Fruit fly (Drosophila melanogaster) whole organism, embryonic: ENCODE results near the gene Aef1.

Experiments used
- Abd-B ChIP-seq: fragments of 200-800 bp; sonication (Bioruptor generic); optimal IDR thresholded peaks from 2 replicates; lab custom pipeline; 2018; ENCODE audit warnings: missing biosample characterization, mild to moderate bottlenecking, missing genetic modification characterization, moderate library complexity
- CG11504 ChIP-seq: fragments of 200-800 bp; sonication (Bioruptor generic); optimal IDR thresholded peaks from 3 replicates; lab custom pipeline; 2019; ENCODE audit warnings: missing biosample characterization, mild to moderate bottlenecking, missing genetic modification characterization, moderate library complexity
- CG13424 ChIP-seq: fragments of 200-800 bp; sonication (Bioruptor generic); optimal IDR thresholded peaks from 2 replicates; lab custom pipeline; 2019; ENCODE audit warnings: missing biosample characterization, mild to moderate bottlenecking, missing genetic modification characterization, moderate library complexity
- CG13894 ChIP-seq: fragments of 200-800 bp; sonication (Bioruptor generic); optimal IDR thresholded peaks from 3 replicates; lab custom pipeline; 2018; ENCODE audit warnings: missing biosample characterization, mild to moderate bottlenecking, missing genetic modification characterization, moderate library complexity
- CG14441 ChIP-seq: fragments of 200-800 bp; sonication (Bioruptor generic); IDR thresholded peaks from 2 replicates; pipeline ENCODE4 v1.3.6; 2022; ENCODE audit warnings: missing biosample characterization, missing genetic modification characterization
- CG16863 ChIP-seq: fragments of 200-800 bp; sonication (Bioruptor generic); optimal IDR thresholded peaks from 3 replicates; lab custom pipeline; 2016; ENCODE audit warnings: missing biosample characterization, missing genetic modification characterization
- CG17359 ChIP-seq: fragments of 200-800 bp; sonication (Bioruptor generic); optimal IDR thresholded peaks from 3 replicates; lab custom pipeline; 2018; ENCODE audit warnings: missing biosample characterization, mild to moderate bottlenecking, missing genetic modification characterization, moderate library complexity
- CG18599 ChIP-seq: fragments of 200-800 bp; sonication (Bioruptor generic); optimal IDR thresholded peaks from 3 replicates; lab custom pipeline; 2017; ENCODE audit warnings: missing biosample characterization, missing genetic modification characterization, mild to moderate bottlenecking, moderate library complexity, missing genetic modification reagents
- CG2678 ChIP-seq: fragments of 200-800 bp; sonication (Bioruptor generic); optimal IDR thresholded peaks from 3 replicates; lab custom pipeline; 2019; ENCODE audit warnings: missing biosample characterization, mild to moderate bottlenecking, missing genetic modification characterization, moderate library complexity
- CG2712 ChIP-seq: fragments of 200-800 bp; optimal IDR thresholded peaks from 3 replicates; lab custom pipeline; 2019; ENCODE audit warnings: missing biosample characterization, mild to moderate bottlenecking, missing genetic modification characterization, moderate library complexity
- CG34224 ChIP-seq: fragments of 200-800 bp; sonication (Bioruptor generic); IDR thresholded peaks from 3 replicates; pipeline ENCODE4 v1.3.6; 2022; ENCODE audit warnings: missing biosample characterization, missing genetic modification characterization; ENCODE audit not compliant: partially characterized antibody
- CG4617 ChIP-seq: fragments of 200-800 bp; sonication (Bioruptor generic); optimal IDR thresholded peaks from 3 replicates; lab custom pipeline; 2016; ENCODE audit warnings: missing biosample characterization, missing genetic modification characterization, borderline replicate concordance
- CG6854 ChIP-seq: fragments of 200-800 bp; sonication (Bioruptor generic); optimal IDR thresholded peaks from 3 replicates; lab custom pipeline; 2017; ENCODE audit warnings: missing biosample characterization, mild to moderate bottlenecking, missing genetic modification characterization
- CG9727 ChIP-seq: fragments of 200-800 bp; sonication (Bioruptor generic); optimal IDR thresholded peaks from 3 replicates; lab custom pipeline; 2017; ENCODE audit warnings: missing biosample characterization, mild to moderate bottlenecking, missing genetic modification characterization
- CG9932 ChIP-seq: fragments of 200-800 bp; sonication (Bioruptor generic); IDR thresholded peaks from 2 replicates; pipeline ENCODE4 v1.3.6; 2022; ENCODE audit warnings: missing biosample characterization, missing genetic modification characterization
- CoRest ChIP-seq: fragments of 200-800 bp; sonication (Bioruptor generic); optimal IDR thresholded peaks from 3 replicates; lab custom pipeline; 2018; ENCODE audit warnings: missing biosample characterization, mild to moderate bottlenecking, missing genetic modification characterization, moderate library complexity
- Dad ChIP-seq: fragments of 200-800 bp; sonication (Bioruptor generic); optimal IDR thresholded peaks from 3 replicates; lab custom pipeline; 2016; ENCODE audit warnings: missing biosample characterization, missing genetic modification characterization
- Elba2 ChIP-seq: fragments of 200-800 bp; sonication (Bioruptor generic); optimal IDR thresholded peaks from 3 replicates; lab custom pipeline; 2016; ENCODE audit warnings: missing biosample characterization, missing genetic modification characterization
- HLH3B ChIP-seq: fragments of 200-800 bp; sonication (Bioruptor generic); IDR thresholded peaks from 2 replicates; pipeline ENCODE4 v1.3.6; 2022; ENCODE audit warnings: missing biosample characterization, missing genetic modification characterization
- Hr51 ChIP-seq, 2 experiments: fragments of 200-800 bp; sonication (Bioruptor generic); optimal IDR thresholded peaks; 2 replicates in 1 of 2; 3 replicates in 1 of 2; lab custom pipeline; 2016 to 2018; ENCODE audit warnings: missing biosample characterization in 2 of 2, missing genetic modification characterization in 2 of 2, mild to moderate bottlenecking in 1 of 2, moderate library complexity in 1 of 2
- Meics ChIP-seq: fragments of 200-800 bp; sonication (Bioruptor generic); optimal IDR thresholded peaks from 2 replicates; lab custom pipeline; 2017; ENCODE audit warnings: missing biosample characterization, mild to moderate bottlenecking, missing genetic modification characterization
- Oli ChIP-seq: fragments of 200-800 bp; sonication (Bioruptor generic); optimal IDR thresholded peaks from 2 replicates; lab custom pipeline; 2018; ENCODE audit warnings: missing biosample characterization, mild to moderate bottlenecking, missing genetic modification characterization, moderate library complexity
- PHDP ChIP-seq: fragments of 200-800 bp; sonication (Bioruptor generic); optimal IDR thresholded peaks from 3 replicates; lab custom pipeline; 2018; ENCODE audit warnings: missing biosample characterization, mild to moderate bottlenecking, missing genetic modification characterization, moderate library complexity
- Pdp1 ChIP-seq, 2 experiments: fragments of 200-800 bp; sonication (Bioruptor generic); optimal IDR thresholded peaks; 3 replicates each; lab custom pipeline; 2016; ENCODE audit warnings: missing biosample characterization in 2 of 2, missing genetic modification characterization in 2 of 2, mild to moderate bottlenecking in 1 of 2, moderate library complexity in 1 of 2
- Rx ChIP-seq: fragments of 200-800 bp; sonication (Bioruptor generic); IDR thresholded peaks from 2 replicates; pipeline ENCODE4 v1.3.6; 2022; ENCODE audit warnings: missing biosample characterization, missing genetic modification characterization
- Xbp1 ChIP-seq: fragments of 200-800 bp; sonication (Bioruptor generic); optimal IDR thresholded peaks from 3 replicates; lab custom pipeline; 2016; ENCODE audit warnings: missing biosample characterization, mild to moderate bottlenecking, missing genetic modification characterization
- az2 ChIP-seq: fragments of 200-800 bp; sonication (Bioruptor generic); optimal IDR thresholded peaks from 3 replicates; lab custom pipeline; 2016; ENCODE audit warnings: missing biosample characterization, missing genetic modification characterization
- bsh ChIP-seq, 2 experiments: fragments of 200-800 bp; sonication (Bioruptor generic); optimal IDR thresholded peaks; 2 replicates each; lab custom pipeline; 2017 to 2018; ENCODE audit warnings: mild to moderate bottlenecking in 2 of 2, missing biosample characterization in 2 of 2, missing genetic modification characterization in 2 of 2, moderate library complexity in 1 of 2
- cg ChIP-seq: fragments of 200-800 bp; sonication (Bioruptor generic); optimal IDR thresholded peaks from 3 replicates; lab custom pipeline; 2019; ENCODE audit warnings: missing biosample characterization, mild to moderate bottlenecking, missing genetic modification characterization, moderate library complexity
- dmrt99B ChIP-seq: fragments of 200-800 bp; sonication (Bioruptor generic); optimal IDR thresholded peaks from 2 replicates; lab custom pipeline; 2018; ENCODE audit warnings: missing biosample characterization, mild to moderate bottlenecking, missing genetic modification characterization, moderate library complexity
- dysf ChIP-seq: fragments of 200-800 bp; sonication (Bioruptor generic); IDR thresholded peaks from 3 replicates; pipeline ENCODE4 v1.3.6; 2022; ENCODE audit warnings: missing biosample characterization, missing genetic modification characterization
- ewg ChIP-seq: fragments of 200-800 bp; sonication (Bioruptor generic); optimal IDR thresholded peaks from 3 replicates; lab custom pipeline; 2017; ENCODE audit warnings: mild to moderate bottlenecking, missing biosample characterization, missing genetic modification reagents, missing genetic modification characterization
- fd96Cb ChIP-seq: fragments of 200-800 bp; sonication (Bioruptor generic); optimal IDR thresholded peaks from 2 replicates; lab custom pipeline; 2018; ENCODE audit warnings: missing biosample characterization, mild to moderate bottlenecking, missing genetic modification characterization, moderate library complexity
- gem ChIP-seq: fragments of 200-800 bp; sonication (Bioruptor generic); optimal IDR thresholded peaks from 2 replicates; lab custom pipeline; 2019; ENCODE audit warnings: missing biosample characterization, mild to moderate bottlenecking, missing genetic modification characterization, moderate library complexity
- grau ChIP-seq: fragments of 200-800 bp; optimal IDR thresholded peaks from 3 replicates; lab custom pipeline; 2019; ENCODE audit warnings: missing biosample characterization, mild to moderate bottlenecking, missing genetic modification characterization, moderate library complexity
- ken ChIP-seq: fragments of 200-800 bp; sonication (Bioruptor generic); IDR thresholded peaks from 3 replicates; pipeline ENCODE4 v1.3.6; 2022; ENCODE audit warnings: missing biosample characterization, missing genetic modification characterization
- nmo ChIP-seq: fragments of 200-800 bp; sonication (Bioruptor generic); optimal IDR thresholded peaks from 2 replicates; lab custom pipeline; 2018; ENCODE audit warnings: missing biosample characterization, mild to moderate bottlenecking, missing genetic modification characterization, moderate library complexity
- oc ChIP-seq: fragments of 200-800 bp; sonication (Bioruptor generic); optimal IDR thresholded peaks from 2 replicates; lab custom pipeline; 2018; ENCODE audit warnings: missing biosample characterization, mild to moderate bottlenecking, missing genetic modification characterization, moderate library complexity
- phol ChIP-seq: fragments of 200-800 bp; sonication (Bioruptor generic); optimal IDR thresholded peaks from 3 replicates; lab custom pipeline; 2018; ENCODE audit warnings: missing biosample characterization, mild to moderate bottlenecking, missing genetic modification characterization, moderate library complexity
- psq ChIP-seq: fragments of 200-800 bp; sonication (Bioruptor generic); optimal IDR thresholded peaks from 2 replicates; lab custom pipeline; 2017; ENCODE audit warnings: missing biosample characterization, missing genetic modification characterization
- ro ChIP-seq: fragments of 200-800 bp; sonication (Bioruptor generic); IDR thresholded peaks from 2 replicates; pipeline ENCODE4 v1.3.6; 2022; ENCODE audit warnings: missing biosample characterization, missing genetic modification characterization
- row ChIP-seq: fragments of 200-800 bp; sonication (Bioruptor generic); IDR thresholded peaks from 3 replicates; pipeline ENCODE4 v1.3.6; 2022; ENCODE audit warnings: missing biosample characterization, missing genetic modification characterization
- sna ChIP-seq: fragments of 200-800 bp; sonication (Bioruptor generic); IDR thresholded peaks from 2 replicates; pipeline ENCODE4 v1.3.6; 2022; ENCODE audit warnings: missing biosample characterization, missing genetic modification characterization; ENCODE audit not compliant: partially characterized antibody
- sqz ChIP-seq: fragments of 200-800 bp; sonication (Bioruptor generic); optimal IDR thresholded peaks from 3 replicates; lab custom pipeline; 2018; ENCODE audit warnings: missing biosample characterization, mild to moderate bottlenecking, missing genetic modification characterization
- tgo ChIP-seq: fragments of 200-800 bp; sonication (Bioruptor generic); IDR thresholded peaks from 3 replicates; pipeline ENCODE4 v1.3.6; 2022; ENCODE audit warnings: missing biosample characterization, missing genetic modification characterization
- unpg ChIP-seq: fragments of 200-800 bp; sonication (Bioruptor generic); optimal IDR thresholded peaks from 3 replicates; lab custom pipeline; 2018; ENCODE audit warnings: missing biosample characterization, mild to moderate bottlenecking, missing genetic modification characterization, moderate library complexity
- wor ChIP-seq: fragments of 200-800 bp; sonication (Bioruptor generic); IDR thresholded peaks from 2 replicates; pipeline ENCODE4 v1.3.6; 2022; ENCODE audit warnings: missing biosample characterization, missing genetic modification characterization

Gene Aef1

dm6 chr3L:21383440-21383839 is 49.8 kb upstream of the Aef1 start (continued):
- TF ChIP-seq psq (GFP tag; lab: Kevin White, UChicago) (no peak), oc (tag; lab: Kevin White, UChicago) (no peak)

dm6 chr3L:21385699-21386098 is 47.5 kb upstream of the Aef1 start:
- TF ChIP-seq CG13894 (no peak), CoRest (peak; percentile 24), CG2678 (tag; lab: Kevin White, UChicago) (peak; percentile 56), PHDP (tag; lab: Kevin White, UChicago) (peak; percentile 48), Rx (GFP tag; lab: Robert Waterston, UW) (no peak), phol (tag; lab: Kevin White, UChicago) (peak; percentile 27), CG14441 (no peak), CG4617 (GFP tag; lab: Kevin White, UChicago) (no peak), CG13424 (peak; percentile 31), Abd-B (peak; percentile 12), CG18599 (GFP tag; lab: Kevin White, UChicago) (peak; percentile 5), dmrt99B (tag; lab: Kevin White, UChicago) (peak; percentile 53), CG11504 (tag; lab: Kevin White, UChicago) (peak; percentile 58), sqz (no peak), CG16863 (GFP tag; lab: Kevin White, UChicago) (no peak), CG2712 (tag; lab: Kevin White, UChicago) (peak; percentile 39), cg (GFP tag; lab: Kevin White, UChicago) (no peak), CG34224 (no peak), Meics (GFP tag; lab: Kevin White, UChicago) (peak; percentile 21), unpg (GFP tag; lab: Kevin White, UChicago) (peak; percentile 54), fd96Cb (tag; lab: Kevin White, UChicago) (peak; percentile 23), ewg (no peak), tgo (GFP tag; lab: Robert Waterston, UW) (no peak), HLH3B (0 out of 2 replicates have a peak, but pooled peaks have one; percentile 20), Xbp1 (GFP tag; lab: Kevin White, UChicago) (peak; percentile 0), ken (GFP tag; lab: Robert Waterston, UW) (no peak), CG17359 (tag; lab: Kevin White, UChicago) (peak; percentile 15), row (GFP tag; lab: Robert Waterston, UW) (peak; percentile 32; the same call in 1 of the 3 replicates), CG9932 (GFP tag; lab: Robert Waterston, UW) (no peak), Pdp1 (GFP tag; optimal IDR thresholded peaks at IDR 0.05; lab: Kevin White, UChicago) (peak in 1 of 2 experiments; percentile 15), gem (tag; lab: Kevin White, UChicago) (peak; percentile 66), Hr51 (GFP tag; optimal IDR thresholded peaks at IDR 0.05; lab: Kevin White, UChicago) (peak in 1 of 2 experiments; percentile 54), CG6854 (GFP tag; lab: Kevin White, UChicago) (no peak), az2 (GFP tag; lab: Kevin White, UChicago) (peak; percentile 14), bsh (GFP tag; optimal IDR thresholded peaks at IDR 0.05; lab: Kevin White, UChicago) (peak in 1 of 2 experiments; percentile 40), Dad (GFP tag; lab: Kevin White, UChicago) (no peak), sna (GFP tag; lab: Robert Waterston, UW) (no peak), ro (no peak), nmo (peak; percentile 37), grau (tag; lab: Kevin White, UChicago) (peak; percentile 43), Oli (tag; lab: Kevin White, UChicago) (peak; percentile 49), dysf (GFP tag; lab: Robert Waterston, UW) (0 out of 3 replicates have a peak, but pooled peaks have one; percentile 13), Elba2 (GFP tag; lab: Kevin White, UChicago) (no peak), wor (GFP tag; lab: Robert Waterston, UW) (no peak), CG9727 (GFP tag; lab: Kevin White, UChicago) (peak; percentile 1)
